3 fruit fly cellular contexts compared by ENCODE assay signal in genomic region chr3R:28331126-28331490, dm6.
A peak's percentile ranks its signal among the peaks of the same experiment; 100 is the strongest.
TF ChIP-seq lines count a peak whose summit lies in the region.

No protein-coding gene starts in this region.

- no peak for TF ChIP-seq CTCF in whole organism, embryonic (GFP tag; optimal IDR thresholded peaks at IDR 0.05; lab: Kevin White, UChicago)

TF ChIP-seq in whole organism, adult, 20 proteins besides CTCF, POLR2A, EP300 and RAD21:
- TF ChIP-seq cic (GFP tag; optimal IDR thresholded peaks at IDR 0.05; lab: Kevin White, UChicago), result no peak
- TF ChIP-seq Mnt (GFP tag; optimal IDR thresholded peaks at IDR 0.05; lab: Kevin White, UChicago), result peak; percentile 36

TF ChIP-seq in whole organism, embryonic, 481 proteins besides CTCF, POLR2A, EP300 and RAD21:
- TF ChIP-seq twi (tag; optimal IDR thresholded peaks at IDR 0.05; lab: Kevin White, UChicago) (peak; percentile 12), Hey (tag; optimal IDR thresholded peaks at IDR 0.05; lab: Kevin White, UChicago) (no peak), Max (GFP tag; optimal IDR thresholded peaks at IDR 0.05; lab: Kevin White, UChicago) (peak; percentile 8), CG9727 (GFP tag; optimal IDR thresholded peaks at IDR 0.05; lab: Kevin White, UChicago) (peak; percentile 4), CG13287 (GFP tag; IDR thresholded peaks at IDR 0.05; lab: Robert Waterston, UW; ENCODE audit: partially characterized antibody) (0 out of 2 replicates have a peak, but pooled peaks have one; percentile 2), Atf3 (GFP tag; optimal IDR thresholded peaks at IDR 0.05; lab: Kevin White, UChicago) (no peak), CG4707 (GFP tag; optimal IDR thresholded peaks at IDR 0.05; lab: Kevin White, UChicago) (no peak), CG18011 (GFP tag; optimal IDR thresholded peaks at IDR 0.05; lab: Kevin White, UChicago) (no peak), CG10147 (GFP tag; optimal IDR thresholded peaks at IDR 0.05; lab: Kevin White, UChicago) (no peak), CG9932 (GFP tag; IDR thresholded peaks at IDR 0.05; lab: Robert Waterston, UW) (no peak), shn (GFP tag; optimal IDR thresholded peaks at IDR 0.05; lab: Kevin White, UChicago) (no peak), CG2875 (GFP tag; optimal IDR thresholded peaks at IDR 0.05; lab: Kevin White, UChicago) (no peak), crp (GFP tag; optimal IDR thresholded peaks at IDR 0.05; lab: Kevin White, UChicago) (peak in 1 of 2 experiments; percentile 13), Bdp1 (GFP tag; optimal IDR thresholded peaks at IDR 0.05; lab: Kevin White, UChicago) (no peak), Dll (GFP tag; IDR thresholded peaks at IDR 0.05; lab: Robert Waterston, UW; ENCODE audit: partially characterized antibody) (0 out of 4 replicates have a peak, but pooled peaks have one; percentile 7), tll (GFP tag; optimal IDR thresholded peaks at IDR 0.05; lab: Kevin White, UChicago) (no peak), CG14710 (tag; optimal IDR thresholded peaks at IDR 0.05; lab: Kevin White, UChicago) (no peak), unc-4 (GFP tag; IDR thresholded peaks at IDR 0.05; lab: Robert Waterston, UW; ENCODE audit: partially characterized antibody) (0 out of 2 replicates have a peak, but pooled peaks have one; percentile 6), cwo (GFP tag; optimal IDR thresholded peaks at IDR 0.05; lab: Kevin White, UChicago) (peak; percentile 60), NC2α (GFP tag; optimal IDR thresholded peaks at IDR 0.05; lab: Kevin White, UChicago) (no peak), z (GFP tag; IDR thresholded peaks at IDR 0.05; lab: Robert Waterston, UW) (no peak), CG1603 (tag; optimal IDR thresholded peaks at IDR 0.05; lab: Kevin White, UChicago) (no peak), sqz (GFP tag; optimal IDR thresholded peaks at IDR 0.05; lab: Kevin White, UChicago) (no peak), jing (GFP tag; optimal IDR thresholded peaks at IDR 0.05; lab: Kevin White, UChicago) (no peak), slp2 (GFP tag; optimal IDR thresholded peaks at IDR 0.05; lab: Kevin White, UChicago) (no peak), CG3726 (GFP tag; IDR thresholded peaks at IDR 0.05; lab: Robert Waterston, UW) (no peak), CG7556 (GFP tag; optimal IDR thresholded peaks at IDR 0.05; lab: Kevin White, UChicago) (no peak), CG7271 (tag; optimal IDR thresholded peaks at IDR 0.05; lab: Kevin White, UChicago) (no peak), CG13296 (GFP tag; optimal IDR thresholded peaks at IDR 0.05; lab: Kevin White, UChicago) (peak; percentile 34), Adf1 (GFP tag; IDR thresholded peaks at IDR 0.05; lab: Robert Waterston, UW) (peak; percentile 86), CG4328 (GFP tag; optimal IDR thresholded peaks at IDR 0.05; lab: Kevin White, UChicago) (no peak), Nf-YC (tag; optimal IDR thresholded peaks at IDR 0.05; lab: Kevin White, UChicago) (no peak), CG11560 (tag; IDR thresholded peaks at IDR 0.05; lab: Robert Waterston, UW) (no peak), CG33213 (GFP tag; optimal IDR thresholded peaks at IDR 0.05; lab: Kevin White, UChicago) (no peak), unpg (GFP tag; optimal IDR thresholded peaks at IDR 0.05; lab: Kevin White, UChicago) (no peak), CG15269 (tag; optimal IDR thresholded peaks at IDR 0.05; lab: Kevin White, UChicago) (peak; percentile 50)

TF ChIP-seq in whole organism, prepupa, 60 proteins besides CTCF, POLR2A, EP300 and RAD21:
- no peak for TF ChIP-seq cyc (GFP tag; optimal IDR thresholded peaks at IDR 0.05; lab: Kevin White, UChicago)
- no peak for TF ChIP-seq CG10631 (GFP tag; optimal IDR thresholded peaks at IDR 0.05; lab: Kevin White, UChicago)
- no peak; the same call in 1 of the 2 replicates for TF ChIP-seq CG15336 (GFP tag; IDR thresholded peaks at IDR 0.05; lab: Robert Waterston, UW)
- TF ChIP-seq CG7368 (GFP tag; optimal IDR thresholded peaks at IDR 0.05; lab: Kevin White, UChicago), result no peak
- peak; percentile 27 for TF ChIP-seq Eip78C (GFP tag; lab: Kevin White, UChicago)
- TF ChIP-seq Blimp-1 (GFP tag; optimal IDR thresholded peaks at IDR 0.05; lab: Kevin White, UChicago), result no peak
- TF ChIP-seq fd85E (GFP tag; optimal IDR thresholded peaks at IDR 0.05; lab: Kevin White, UChicago), result no peak
